Worm (Caenorhabditis elegans) whole organism, young adult: ENCODE data around the gene ttll-5.

Source experiments
- B0019.2 ChIP-seq: fragments of 200-800 bp; sonication (Bioruptor generic); conservative IDR thresholded peaks from 2 replicates; pipeline ENCODE4 v1.3.6; 2022; ENCODE audit warnings: missing genetic modification reagents, missing genetic modification characterization, missing compliant biosample characterization
- C06A6.2 ChIP-seq: fragments of 200-800 bp; sonication (Bioruptor generic); conservative IDR thresholded peaks from 2 replicates; pipeline ENCODE4 v1.3.6; 2022; ENCODE audit warnings: missing genetic modification characterization, missing compliant biosample characterization
- C17E4.6 ChIP-seq: fragments of 200-800 bp; sonication (Bioruptor generic); IDR thresholded peaks from 2 replicates; pipeline ENCODE4 v1.3.6; 2022; ENCODE audit warnings: missing genetic modification reagents, missing genetic modification characterization, missing compliant biosample characterization
- F22D6.2 ChIP-seq: sonication (generic microtip); optimal IDR thresholded peaks from 2 replicates; lab custom pipeline; 2016; ENCODE audit warnings: mild to moderate bottlenecking, missing genetic modification characterization, missing compliant biosample characterization
- F37B4.10 ChIP-seq: fragments of 200-800 bp; sonication (Bioruptor generic); IDR thresholded peaks from 2 replicates; pipeline ENCODE4 v1.3.6; 2022; ENCODE audit warnings: missing genetic modification characterization, missing compliant biosample characterization
- F39B2.1 ChIP-seq: fragments of 200-800 bp; sonication (Bioruptor generic); IDR thresholded peaks from 2 replicates; pipeline ENCODE4 v1.3.6; 2022; ENCODE audit warnings: missing genetic modification reagents, missing genetic modification characterization, missing compliant biosample characterization
- K12H6.12 ChIP-seq: fragments of 200-800 bp; sonication (Bioruptor generic); optimal IDR thresholded peaks from 2 replicates; lab custom pipeline; 2018; ENCODE audit warnings: mild to moderate bottlenecking, missing genetic modification characterization, missing compliant biosample characterization
- Y53F4B.3 ChIP-seq: fragments of 200-800 bp; sonication (Bioruptor generic); IDR thresholded peaks from 2 replicates; pipeline ENCODE4 v1.3.6; 2022; ENCODE audit warnings: missing genetic modification reagents, missing genetic modification characterization, missing compliant biosample characterization
- Y53G8AR.9 ChIP-seq: fragments of 200-800 bp; sonication (Bioruptor generic); conservative IDR thresholded peaks from 2 replicates; pipeline ENCODE4 v1.3.6; 2022; ENCODE audit warnings: missing genetic modification reagents, missing genetic modification characterization, missing compliant biosample characterization
- Y56A3A.18 ChIP-seq: fragments of 200-800 bp; sonication (Bioruptor generic); IDR thresholded peaks from 2 replicates; pipeline ENCODE4 v1.3.6; 2022; ENCODE audit warnings: missing genetic modification reagents, missing genetic modification characterization, missing compliant biosample characterization
- akir-1 ChIP-seq: fragments of 200-800 bp; sonication (Bioruptor generic); optimal IDR thresholded peaks from 2 replicates; lab custom pipeline; 2018; ENCODE audit warnings: mild to moderate bottlenecking, missing genetic modification characterization, moderate library complexity, missing compliant biosample characterization
- ama-1 ChIP-seq, 3 experiments: fragments of 150-350 bp in 1 of 3; sonication (generic microtip) in 2 of 3; optimal IDR thresholded peaks; 2 replicates each; lab custom pipeline; 2014 to 2018; ENCODE audit warnings: missing biosample characterization in 2 of 3, missing genetic modification characterization in 2 of 3, missing genetic modification reagents in 2 of 3
- attf-5 ChIP-seq: fragments of 200-800 bp; sonication (Bioruptor generic); optimal IDR thresholded peaks from 2 replicates; lab custom pipeline; 2018; ENCODE audit warnings: mild to moderate bottlenecking, missing genetic modification characterization, missing compliant biosample characterization
- attf-6 ChIP-seq: fragments of 200-800 bp; sonication (Bioruptor generic); IDR thresholded peaks from 2 replicates; pipeline ENCODE4 v1.3.6; 2022; ENCODE audit warnings: missing genetic modification reagents, missing genetic modification characterization, missing compliant biosample characterization
- bed-1 ChIP-seq: fragments of 200-800 bp; sonication (Bioruptor generic); IDR thresholded peaks from 2 replicates; pipeline ENCODE4 v1.3.6; 2022; ENCODE audit warnings: missing genetic modification reagents, missing genetic modification characterization, missing compliant biosample characterization
- cebp-1 ChIP-seq, 2 experiments: fragments of 200-800 bp in 1 of 2; sonication (Bioruptor generic) in 1 of 2; sonication (generic microtip) in 1 of 2; IDR thresholded peaks in 1 of 2; optimal IDR thresholded peaks in 1 of 2; 2 replicates each; pipeline versions ENCODE4 v1.3.6 to Lab custom; 2017 to 2022; ENCODE audit warnings: missing compliant biosample characterization in 2 of 2, missing genetic modification characterization in 2 of 2, mild to moderate bottlenecking in 1 of 2, missing genetic modification reagents in 1 of 2, moderate library complexity in 1 of 2
- cebp-2 ChIP-seq: fragments of 200-800 bp; sonication (Bioruptor generic); IDR thresholded peaks from 2 replicates; pipeline ENCODE4 v1.3.6; 2022; ENCODE audit warnings: missing genetic modification characterization, missing compliant biosample characterization
- ceh-27 ChIP-seq: fragments of 200-800 bp; sonication (Bioruptor generic); optimal IDR thresholded peaks from 2 replicates; lab custom pipeline; 2018; ENCODE audit warnings: mild to moderate bottlenecking, missing genetic modification characterization, moderate library complexity, missing compliant biosample characterization
- ceh-58 ChIP-seq: fragments of 200-800 bp; sonication (Bioruptor generic); IDR thresholded peaks from 2 replicates; pipeline ENCODE4 v1.3.6; 2022; ENCODE audit warnings: missing genetic modification characterization, missing compliant biosample characterization
- ceh-91 ChIP-seq: fragments of 200-800 bp; sonication (Bioruptor generic); IDR thresholded peaks from 2 replicates; pipeline ENCODE4 v1.3.6; 2022; ENCODE audit warnings: missing genetic modification reagents, missing genetic modification characterization, missing compliant biosample characterization
- dpl-1 ChIP-seq: fragments of 150-350 bp; optimal IDR thresholded peaks from 2 replicates; lab custom pipeline; 2014; ENCODE audit warnings: missing biosample characterization, missing genetic modification reagents, missing genetic modification characterization
- egl-18 ChIP-seq: fragments of 200-800 bp; sonication (Bioruptor generic); IDR thresholded peaks from 2 replicates; pipeline ENCODE4 v1.3.6; 2022; ENCODE audit warnings: missing genetic modification reagents, missing genetic modification characterization, missing compliant biosample characterization
- gei-17 ChIP-seq: fragments of 200-800 bp; sonication (Bioruptor generic); optimal IDR thresholded peaks from 2 replicates; lab custom pipeline; 2018; ENCODE audit warnings: mild to moderate bottlenecking, missing genetic modification characterization, missing compliant biosample characterization
- hlh-12 ChIP-seq: sonication (generic microtip); optimal IDR thresholded peaks from 2 replicates; lab custom pipeline; 2016; ENCODE audit warnings: missing genetic modification characterization, missing compliant biosample characterization
- let-607 ChIP-seq, 2 experiments: fragments of 200-800 bp in 1 of 2; sonication (Bioruptor generic) in 1 of 2; sonication (generic microtip) in 1 of 2; optimal IDR thresholded peaks; 2 replicates each; lab custom pipeline; 2016 to 2018; ENCODE audit warnings: mild to moderate bottlenecking in 2 of 2, missing compliant biosample characterization in 2 of 2, missing genetic modification characterization in 2 of 2, moderate library complexity in 2 of 2, missing genotype in 1 of 2
- lin-26 ChIP-seq: fragments of 200-800 bp; sonication (Bioruptor generic); IDR thresholded peaks from 2 replicates; pipeline ENCODE4 v1.3.6; 2022; ENCODE audit warnings: missing genetic modification reagents, missing genetic modification characterization, missing compliant biosample characterization
- lsy-27 ChIP-seq: sonication (generic microtip); optimal IDR thresholded peaks from 2 replicates; lab custom pipeline; 2017; ENCODE audit warnings: missing genetic modification characterization, mild to moderate bottlenecking, missing compliant biosample characterization, antibody characterized with exemption, missing genotype, borderline replicate concordance; ENCODE audit not compliant: insufficient read depth
- mxl-1 ChIP-seq: sonication (generic microtip); optimal IDR thresholded peaks from 2 replicates; lab custom pipeline; 2016; ENCODE audit warnings: missing genetic modification characterization, missing compliant biosample characterization
- nfya-1 ChIP-seq: sonication (generic microtip); optimal IDR thresholded peaks from 2 replicates; lab custom pipeline; 2017; ENCODE audit warnings: antibody characterized with exemption, missing compliant biosample characterization, missing genetic modification characterization, borderline replicate concordance; ENCODE audit not compliant: insufficient read depth
- nhr-120 ChIP-seq: fragments of 200-800 bp; sonication (Bioruptor generic); IDR thresholded peaks from 2 replicates; pipeline ENCODE4 v1.3.6; 2022; ENCODE audit warnings: missing genetic modification characterization, missing compliant biosample characterization
- nhr-179 ChIP-seq: sonication (generic microtip); optimal IDR thresholded peaks from 2 replicates; lab custom pipeline; 2016; ENCODE audit warnings: mild to moderate bottlenecking, missing genetic modification characterization, missing compliant biosample characterization
- nhr-80 ChIP-seq: sonication (generic microtip); optimal IDR thresholded peaks from 2 replicates; lab custom pipeline; 2016; ENCODE audit warnings: missing genetic modification characterization, missing compliant biosample characterization
- pbrm-1 ChIP-seq: fragments of 200-800 bp; sonication (Bioruptor generic); IDR thresholded peaks from 2 replicates; pipeline ENCODE4 v1.3.6; 2022; ENCODE audit warnings: missing genetic modification reagents, missing genetic modification characterization, missing compliant biosample characterization
- sea-2 ChIP-seq: fragments of 200-800 bp; sonication (Bioruptor generic); IDR thresholded peaks from 2 replicates; pipeline ENCODE4 v1.3.6; 2022; ENCODE audit warnings: missing genetic modification characterization, missing compliant biosample characterization
- snpc-4 ChIP-seq, 5 experiments: fragments of 150-350 bp in 1 of 5; sonication (generic microtip) in 4 of 5; optimal IDR thresholded peaks; 2 replicates each; lab custom pipeline; 2014 to 2018; ENCODE audit warnings: missing genetic modification characterization in 5 of 5, missing biosample characterization in 3 of 5, antibody characterized with exemption in 2 of 5, mild to moderate bottlenecking in 2 of 5, missing compliant biosample characterization in 2 of 5, missing genotype in 2 of 5, moderate library complexity in 2 of 5, missing genetic modification reagents in 1 of 5
- tbx-9 ChIP-seq: sonication (generic microtip); optimal IDR thresholded peaks from 2 replicates; lab custom pipeline; 2016; ENCODE audit warnings: borderline replicate concordance, missing genetic modification characterization, inconsistent platforms, missing compliant biosample characterization
- unc-62 ChIP-seq: fragments of 150-350 bp; optimal IDR thresholded peaks from 2 replicates; lab custom pipeline; 2014; ENCODE audit warnings: missing biosample characterization, missing genetic modification reagents, missing genetic modification characterization
- zfh-2 ChIP-seq: fragments of 200-800 bp; sonication (Bioruptor generic); conservative IDR thresholded peaks from 2 replicates; pipeline ENCODE4 v1.3.6; 2022; ENCODE audit warnings: missing genetic modification reagents, missing genetic modification characterization, missing compliant biosample characterization
- zim-3 ChIP-seq: sonication (generic microtip); optimal IDR thresholded peaks from 2 replicates; lab custom pipeline; 2017; ENCODE audit warnings: mild to moderate bottlenecking, missing genetic modification characterization, moderate library complexity, missing compliant biosample characterization
- ztf-18 ChIP-seq: sonication (generic microtip); optimal IDR thresholded peaks from 2 replicates; lab custom pipeline; 2016; ENCODE audit warnings: missing genotype, mild to moderate bottlenecking, missing genetic modification characterization, missing compliant biosample characterization
- ztf-3 ChIP-seq: fragments of 200-800 bp; sonication (Bioruptor generic); optimal IDR thresholded peaks from 2 replicates; lab custom pipeline; 2018; ENCODE audit warnings: mild to moderate bottlenecking, missing genetic modification characterization, missing compliant biosample characterization
- ztf-6 ChIP-seq: fragments of 200-800 bp; sonication (Bioruptor generic); IDR thresholded peaks from 2 replicates; pipeline ENCODE4 v1.3.6; 2022; ENCODE audit warnings: missing genetic modification reagents, missing genetic modification characterization, missing compliant biosample characterization

The ttll-5 gene

DNA sequence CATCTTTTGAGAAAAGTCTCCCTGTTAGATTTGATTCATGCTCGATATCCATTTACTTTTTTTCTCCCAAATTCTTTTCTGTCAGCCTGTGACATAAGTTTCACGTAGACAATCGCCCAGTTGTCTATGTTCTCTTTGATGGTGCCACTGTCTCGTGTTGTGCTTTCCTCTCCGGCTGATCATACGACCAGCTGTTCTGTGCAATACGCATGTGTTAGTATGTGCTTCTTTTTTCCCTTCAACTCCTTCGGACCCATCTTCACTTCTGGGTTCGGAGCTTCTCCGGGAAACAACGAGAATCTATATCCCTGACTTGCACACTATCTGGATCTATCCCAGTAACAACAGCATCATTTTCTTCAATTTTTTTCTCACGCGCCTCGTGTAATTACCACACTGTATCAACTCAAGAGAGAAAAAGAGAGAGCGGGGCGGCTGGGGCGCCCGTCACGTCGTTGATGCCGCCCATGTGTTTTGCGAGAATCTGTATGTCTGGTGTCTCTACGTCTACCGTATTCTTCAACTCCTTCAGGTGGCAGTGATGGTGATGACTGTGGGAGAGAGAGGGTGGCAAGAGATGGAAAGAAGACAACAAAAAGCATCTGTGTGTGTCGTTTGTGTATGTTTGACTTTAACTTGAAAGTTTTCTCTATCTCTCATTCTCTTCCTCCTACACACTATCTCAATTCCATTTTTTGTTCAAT, 23.1 kb downstream of the ttll-5 start (continued):
- TF ChIP-seq bed-1 (GFP tag; lab: Robert Waterston, UW) (no peak), ceh-58 (no peak), let-607 (tag; optimal IDR thresholded peaks at IDR 0.05; lab: Kevin White, UChicago) (peak in 1 of 2 experiments; percentile 64), ztf-18 (tag; lab: Kevin White, UChicago) (peak; percentile 37), unc-62 (GFP tag; lab: Kevin White, UChicago) (peak; percentile 65), mxl-1 (no peak), attf-5 (GFP tag; lab: Kevin White, UChicago) (peak; percentile 79), dpl-1 (GFP tag; lab: Kevin White, UChicago) (no peak), ztf-3 (GFP tag; lab: Kevin White, UChicago) (peak; percentile 34), K12H6.12 (tag; lab: Kevin White, UChicago) (peak; percentile 76)
- TF ChIP-seq, all 124 proteins: peak for 44

- TF ChIP-seq ztf-6 (GFP tag; lab: Robert Waterston, UW) (no peak), tbx-9 (tag; lab: Kevin White, UChicago) (no peak), gei-17 (no peak), nhr-179 (tag; lab: Kevin White, UChicago) (no peak), ama-1 (optimal IDR thresholded peaks at IDR 0.05; lab: Kevin White, UChicago) (peak; percentile 52), ama-1 (GFP tag; optimal IDR thresholded peaks at IDR 0.05; lab: Kevin White, UChicago) (no peak), ceh-27 (GFP tag; lab: Kevin White, UChicago) (no peak), sea-2 (no peak), Y56A3A.18 (GFP tag; lab: Robert Waterston, UW) (no peak), zim-3 (no peak), C06A6.2 (0 out of 2 replicates have a peak, but pooled peaks have one; percentile 7), F22D6.2 (tag; lab: Kevin White, UChicago) (no peak), F39B2.1 (GFP tag; lab: Robert Waterston, UW) (no peak), pbrm-1 (no peak), egl-18 (GFP tag; lab: Robert Waterston, UW) (no peak), Y53F4B.3 (no peak), akir-1 (GFP tag; lab: Kevin White, UChicago) (no peak), F37B4.10 (GFP tag; lab: Robert Waterston, UW) (no peak), nfya-1 (no peak), nhr-80 (peak; percentile 49), C17E4.6 (GFP tag; lab: Robert Waterston, UW) (no peak), attf-5 (GFP tag; lab: Kevin White, UChicago) (peak; percentile 23), lsy-27 (tag; lab: Kevin White, UChicago) (no peak), Y53G8AR.9 (GFP tag; lab: Robert Waterston, UW) (0 out of 2 replicates have a peak, but pooled peaks have one; percentile 2), cebp-1 (GFP tag; IDR thresholded peaks at IDR 0.05; lab: Robert Waterston, UW) (no peak), cebp-1 (tag; optimal IDR thresholded peaks at IDR 0.05; lab: Kevin White, UChicago) (peak; percentile 22)
Measured at ce11 chrV:11532535-11532853, 23.6 kb downstream of the ttll-5 start.

ce11 chrV:11532964-11533363, 24.1 kb downstream of the ttll-5 start:
- TF ChIP-seq nhr-80: no peak
- TF ChIP-seq pbrm-1: peak; percentile 49; the same call in 1 of the 2 replicates
- TF ChIP-seq C06A6.2: 0 out of 2 replicates have a peak, but pooled peaks have one; percentile 37
- 0 out of 2 replicates have a peak, but pooled peaks have one; percentile 17 for TF ChIP-seq lin-26
- no peak for TF ChIP-seq cebp-2 (GFP tag; lab: Robert Waterston, UW)
- 0 out of 2 replicates have a peak, but pooled peaks have one; percentile 23 for TF ChIP-seq ceh-91 (GFP tag; lab: Robert Waterston, UW)
- TF ChIP-seq cebp-1 (GFP tag; IDR thresholded peaks at IDR 0.05; lab: Robert Waterston, UW): no peak
- peak; percentile 16 for TF ChIP-seq cebp-1 (tag; optimal IDR thresholded peaks at IDR 0.05; lab: Kevin White, UChicago)
- peak; percentile 27 for TF ChIP-seq ceh-27 (GFP tag; lab: Kevin White, UChicago)
- peak; percentile 74 for TF ChIP-seq akir-1 (GFP tag; lab: Kevin White, UChicago)
- TF ChIP-seq snpc-4 (GFP tag; optimal IDR thresholded peaks at IDR 0.05; lab: Kevin White, UChicago): no peak
- TF ChIP-seq snpc-4 (tag; optimal IDR thresholded peaks at IDR 0.05; lab: Kevin White, UChicago): no peak
- 0 out of 2 replicates have a peak, but pooled peaks have one; percentile 33 for TF ChIP-seq ceh-58
- TF ChIP-seq attf-6: no peak
- no peak for TF ChIP-seq hlh-12 (tag; lab: Kevin White, UChicago)
- TF ChIP-seq nhr-120 (GFP tag; lab: Robert Waterston, UW): 0 out of 2 replicates have a peak, but pooled peaks have one; percentile 75
- 0 out of 2 replicates have a peak, but pooled peaks have one; percentile 19 for TF ChIP-seq Y53G8AR.9 (GFP tag; lab: Robert Waterston, UW)
- no peak for TF ChIP-seq B0019.2 (GFP tag; lab: Robert Waterston, UW)
- TF ChIP-seq zfh-2 (GFP tag; lab: Robert Waterston, UW): peak; percentile 82
